Worm (Caenorhabditis elegans) whole organism, L2 larva: ENCODE data around the gene mob-3.
"Not testable (repeated sequence)": the region's sequence is repeated elsewhere in the genome, so short reads cannot be mapped to it uniquely, and the experiment has no call there.

Experiments
- C34F6.9 ChIP-seq: fragments of 150-350 bp; optimal IDR thresholded peaks from 2 replicates; lab custom pipeline; 2014; ENCODE audit warnings: missing biosample characterization, missing genetic modification characterization
- R02D3.7 ChIP-seq: fragments of 150-350 bp; optimal IDR thresholded peaks from 2 replicates; lab custom pipeline; 2014; ENCODE audit warnings: missing biosample characterization, missing genetic modification characterization
- Y55F3AM.14 ChIP-seq: fragments of 200-800 bp; sonication (Bioruptor generic); optimal IDR thresholded peaks from 2 replicates; lab custom pipeline; 2018; ENCODE audit warnings: mild to moderate bottlenecking, missing genetic modification characterization, missing compliant biosample characterization
- ZK546.5 ChIP-seq: sonication (generic microtip); optimal IDR thresholded peaks from 2 replicates; lab custom pipeline; 2017; ENCODE audit warnings: missing biosample characterization, missing genetic modification characterization
- ama-1 ChIP-seq: fragments of 150-350 bp; optimal IDR thresholded peaks from 2 replicates; lab custom pipeline; 2018; ENCODE audit warnings: inconsistent platforms
- blmp-1 ChIP-seq: sonication (generic microtip); optimal IDR thresholded peaks from 2 replicates; lab custom pipeline; 2017; ENCODE audit warnings: missing genetic modification characterization, mild to moderate bottlenecking, missing compliant biosample characterization, antibody characterized with exemption, moderate library complexity; ENCODE audit not compliant: insufficient read depth
- crh-2 ChIP-seq: sonication (generic microtip); optimal IDR thresholded peaks from 2 replicates; lab custom pipeline; 2017; ENCODE audit warnings: missing biosample characterization, missing genetic modification characterization
- elt-1 ChIP-seq: fragments of 150-350 bp; optimal IDR thresholded peaks from 2 replicates; lab custom pipeline; 2014; ENCODE audit warnings: missing biosample characterization, missing genetic modification characterization
- elt-3 ChIP-seq: sonication (generic microtip); optimal IDR thresholded peaks from 2 replicates; lab custom pipeline; 2017; ENCODE audit warnings: missing biosample characterization, missing genetic modification characterization
- fos-1 ChIP-seq: fragments of 150-350 bp; optimal IDR thresholded peaks from 2 replicates; lab custom pipeline; 2014; ENCODE audit warnings: missing biosample characterization, missing genetic modification characterization
- gmeb-1 ChIP-seq: fragments of 150-350 bp; optimal IDR thresholded peaks from 2 replicates; lab custom pipeline; 2014; ENCODE audit warnings: missing biosample characterization, missing genetic modification characterization
- lin-11 ChIP-seq: fragments of 150-350 bp; sonication (generic microtip); optimal IDR thresholded peaks from 2 replicates; lab custom pipeline; 2014; ENCODE audit warnings: missing biosample characterization, missing genetic modification characterization, inconsistent platforms, mixed read lengths
- lin-13 ChIP-seq: fragments of 150-350 bp; optimal IDR thresholded peaks from 2 replicates; lab custom pipeline; 2014; ENCODE audit warnings: missing biosample characterization, missing genetic modification reagents, missing genetic modification characterization
- lin-39 ChIP-seq: fragments of 150-350 bp; optimal IDR thresholded peaks from 2 replicates; lab custom pipeline; 2014; ENCODE audit warnings: missing biosample characterization, missing genetic modification reagents, missing genetic modification characterization
- mab-5 ChIP-seq: fragments of 150-350 bp; optimal IDR thresholded peaks from 2 replicates; lab custom pipeline; 2014; ENCODE audit warnings: missing biosample characterization, missing genetic modification characterization
- mbf-1 ChIP-seq: sonication (generic microtip); optimal IDR thresholded peaks from 2 replicates; lab custom pipeline; 2017; ENCODE audit warnings: missing biosample characterization, missing genetic modification characterization
- nhr-10 ChIP-seq: sonication (generic microtip); optimal IDR thresholded peaks from 2 replicates; lab custom pipeline; 2017; ENCODE audit warnings: missing biosample characterization, missing genetic modification characterization
- nhr-129 ChIP-seq: fragments of 150-350 bp; optimal IDR thresholded peaks from 2 replicates; lab custom pipeline; 2014; ENCODE audit warnings: missing biosample characterization, missing genetic modification characterization
- nhr-23 ChIP-seq: fragments of 150-350 bp; optimal IDR thresholded peaks from 2 replicates; lab custom pipeline; 2014; ENCODE audit warnings: missing biosample characterization, missing genetic modification reagents, missing genetic modification characterization
- nhr-237 ChIP-seq: fragments of 150-350 bp; optimal IDR thresholded peaks from 2 replicates; lab custom pipeline; 2014; ENCODE audit warnings: missing biosample characterization, missing genetic modification characterization
- nhr-6 ChIP-seq: fragments of 150-350 bp; optimal IDR thresholded peaks from 2 replicates; lab custom pipeline; 2014; ENCODE audit warnings: missing biosample characterization, missing genetic modification characterization
- skn-1 ChIP-seq: sonication (generic microtip); optimal IDR thresholded peaks from 2 replicates; lab custom pipeline; 2017; ENCODE audit warnings: missing biosample characterization, missing genetic modification characterization
- sma-3 ChIP-seq: sonication (generic microtip); optimal IDR thresholded peaks from 2 replicates; lab custom pipeline; 2016; ENCODE audit warnings: missing genetic modification reagents, missing genetic modification characterization, missing compliant biosample characterization
- sma-9 ChIP-seq, 2 experiments: fragments of 150-350 bp in 1 of 2; sonication (generic microtip) in 1 of 2; optimal IDR thresholded peaks; 2 replicates each; lab custom pipeline; 2014 to 2016; ENCODE audit warnings: missing genetic modification characterization in 2 of 2, mild to moderate bottlenecking in 1 of 2, missing biosample characterization in 1 of 2, missing compliant biosample characterization in 1 of 2, missing genetic modification reagents in 1 of 2, moderate library complexity in 1 of 2
- unc-62 ChIP-seq: fragments of 150-350 bp; optimal IDR thresholded peaks from 2 replicates; lab custom pipeline; 2014; ENCODE audit warnings: missing biosample characterization, missing genetic modification reagents, missing genetic modification characterization
- zag-1 ChIP-seq: fragments of 150-350 bp; optimal IDR thresholded peaks from 2 replicates; lab custom pipeline; 2014; ENCODE audit warnings: missing biosample characterization, missing genetic modification characterization
- ztf-1 ChIP-seq: fragments of 200-800 bp; sonication (Bioruptor generic); conservative IDR thresholded peaks from 2 replicates; pipeline ENCODE4 v1.3.6; 2022; ENCODE audit warnings: missing genetic modification characterization, missing compliant biosample characterization
- ztf-4 ChIP-seq: fragments of 150-350 bp; optimal IDR thresholded peaks from 2 replicates; lab custom pipeline; 2014; ENCODE audit warnings: missing biosample characterization, missing genetic modification characterization

mob-3 gene

DNA sequence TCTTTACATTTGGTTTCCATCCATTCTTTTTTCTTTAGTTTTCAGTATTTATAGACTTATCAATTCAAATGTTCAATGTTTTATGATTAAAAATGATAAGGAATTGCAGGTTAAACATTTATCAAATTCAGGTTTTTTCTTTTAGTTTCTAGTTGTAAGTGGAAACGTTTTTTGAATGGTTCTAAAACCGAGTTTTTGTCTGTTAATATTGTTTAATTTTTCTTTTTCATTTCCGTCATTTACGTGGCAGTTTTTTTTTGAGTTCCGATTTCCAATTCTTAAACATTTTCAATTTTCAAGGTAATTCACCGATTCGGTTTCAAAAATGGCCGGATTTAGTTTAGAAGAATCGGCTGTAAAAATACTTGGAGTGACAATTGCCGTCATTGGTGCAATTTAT, 13.9 kb downstream of the mob-3 start, which contains the start of gene T12B3.3:
T12B3.3 (plus strand) TSS at position 301 of the 400 bp plus-strand sequence.
- TF ChIP-seq gmeb-1 (tag; lab: Kevin White, UChicago); nhr-10; ZK546.5 (tag; lab: Kevin White, UChicago): not testable (repeated sequence)

DNA sequence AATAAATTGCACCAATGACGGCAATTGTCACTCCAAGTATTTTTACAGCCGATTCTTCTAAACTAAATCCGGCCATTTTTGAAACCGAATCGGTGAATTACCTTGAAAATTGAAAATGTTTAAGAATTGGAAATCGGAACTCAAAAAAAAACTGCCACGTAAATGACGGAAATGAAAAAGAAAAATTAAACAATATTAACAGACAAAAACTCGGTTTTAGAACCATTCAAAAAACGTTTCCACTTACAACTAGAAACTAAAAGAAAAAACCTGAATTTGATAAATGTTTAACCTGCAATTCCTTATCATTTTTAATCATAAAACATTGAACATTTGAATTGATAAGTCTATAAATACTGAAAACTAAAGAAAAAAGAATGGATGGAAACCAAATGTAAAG, 23.7 kb downstream of the mob-3 start, which contains the start of gene Y40C5A.4:
Y40C5A.4 (minus strand) TSS at position 101 of the 400 bp plus-strand sequence.
- TF ChIP-seq nhr-237, R02D3.7, C34F6.9 (tag; lab: Kevin White, UChicago): not testable (repeated sequence)

DNA sequence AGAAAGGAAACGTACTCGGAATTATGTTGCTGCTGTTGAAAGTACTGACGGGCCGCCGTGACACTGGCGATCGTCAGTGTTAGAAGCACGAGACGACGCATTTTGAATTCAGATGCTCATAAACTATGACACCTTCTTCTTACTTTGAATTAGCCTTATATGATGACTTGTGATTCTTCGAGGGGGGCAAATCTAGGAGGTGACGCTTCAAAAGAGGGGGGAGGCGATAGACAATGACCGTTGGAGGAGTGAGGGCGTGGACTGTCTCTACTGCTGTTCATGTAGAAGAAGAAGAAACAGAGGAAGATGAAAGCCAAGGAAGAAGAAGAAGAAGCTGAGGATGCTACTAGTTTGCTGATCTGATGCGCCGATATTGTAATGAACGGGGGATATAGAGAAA, 42.0 kb downstream of the mob-3 start, which contains the start of gene daf-42:
daf-42 (minus strand) TSS at position 101 of the 400 bp plus-strand sequence.
- TF ChIP-seq mab-5 (tag; lab: Kevin White, UChicago), result no peak
- TF ChIP-seq nhr-10, result no peak
- TF ChIP-seq skn-1 (tag; lab: Kevin White, UChicago), result no peak
- TF ChIP-seq crh-2 (tag; lab: Kevin White, UChicago), result no peak
- no peak for TF ChIP-seq Y55F3AM.14
- no peak for TF ChIP-seq lin-39 (tag; lab: Kevin White, UChicago)
- TF ChIP-seq mbf-1 (tag; lab: Kevin White, UChicago), result no peak
- TF ChIP-seq lin-11 (tag; lab: Kevin White, UChicago), result no peak
- no peak for TF ChIP-seq elt-1 (tag; lab: Kevin White, UChicago)
- no peak for TF ChIP-seq unc-62
- no peak for TF ChIP-seq ama-1 (lab: Kevin White, UChicago)
- no peak for TF ChIP-seq zag-1
- no peak for TF ChIP-seq ztf-4 (tag; lab: Kevin White, UChicago)

DNA sequence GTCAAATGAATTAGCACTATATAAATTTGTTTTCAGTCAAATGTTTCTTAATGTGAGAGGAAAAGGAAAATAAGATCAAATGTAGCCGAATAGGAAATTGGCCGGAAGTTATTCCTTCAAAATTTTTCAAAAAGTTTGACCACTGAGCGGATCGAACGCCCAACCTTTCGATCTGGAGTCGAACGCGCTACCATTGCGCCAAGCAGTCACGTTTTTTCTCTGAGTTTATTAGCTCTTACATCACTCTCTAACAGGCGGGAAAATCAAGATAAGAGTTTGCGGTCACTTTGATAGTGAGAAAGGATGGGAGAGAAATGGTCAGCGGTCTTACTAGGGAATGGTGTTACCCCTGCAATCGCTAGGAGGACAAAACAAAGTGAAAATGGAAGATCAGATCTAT, 44.7 kb downstream of the mob-3 start:
- TF ChIP-seq sma-3 (GFP tag; lab: Kevin White, UChicago) (no peak), nhr-129 (tag; lab: Kevin White, UChicago) (peak; percentile 29), nhr-6 (tag; lab: Kevin White, UChicago) (no peak), skn-1 (tag; lab: Kevin White, UChicago) (no peak)

DNA sequence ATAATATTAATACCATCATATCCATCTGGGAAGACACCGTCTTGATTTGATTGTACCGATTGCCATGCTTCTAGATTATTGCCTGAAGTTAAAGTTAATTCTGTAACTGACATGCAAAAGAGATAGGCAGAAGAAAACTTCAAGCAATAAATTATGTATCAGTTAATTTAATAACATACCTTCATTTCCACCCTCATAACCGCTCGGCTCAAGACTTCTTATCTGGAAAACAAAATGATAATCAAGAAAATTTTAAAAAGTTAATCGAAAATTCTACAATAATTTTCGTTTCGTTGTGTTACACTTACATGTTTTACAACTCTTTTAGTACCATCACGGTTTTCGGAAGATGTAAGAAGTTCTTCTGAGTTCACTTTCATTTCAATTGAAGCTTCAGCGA, 46.6 kb downstream of the mob-3 start:
- TF ChIP-seq Y55F3AM.14 (no peak), fos-1 (tag; lab: Kevin White, UChicago) (no peak), sma-9 (GFP tag; optimal IDR thresholded peaks at IDR 0.05; lab: Kevin White, UChicago) (no peak), sma-9 (tag; optimal IDR thresholded peaks at IDR 0.05; lab: Kevin White, UChicago) (no peak), elt-3 (tag; lab: Kevin White, UChicago) (no peak), zag-1 (no peak), ztf-1 (GFP tag; lab: Robert Waterston, UW) (no peak), nhr-23 (tag; lab: Kevin White, UChicago) (no peak), nhr-237 (tag; lab: Kevin White, UChicago) (no peak), C34F6.9 (tag; lab: Kevin White, UChicago) (no peak), ztf-4 (tag; lab: Kevin White, UChicago) (no peak), lin-39 (tag; lab: Kevin White, UChicago) (no peak)

DNA sequence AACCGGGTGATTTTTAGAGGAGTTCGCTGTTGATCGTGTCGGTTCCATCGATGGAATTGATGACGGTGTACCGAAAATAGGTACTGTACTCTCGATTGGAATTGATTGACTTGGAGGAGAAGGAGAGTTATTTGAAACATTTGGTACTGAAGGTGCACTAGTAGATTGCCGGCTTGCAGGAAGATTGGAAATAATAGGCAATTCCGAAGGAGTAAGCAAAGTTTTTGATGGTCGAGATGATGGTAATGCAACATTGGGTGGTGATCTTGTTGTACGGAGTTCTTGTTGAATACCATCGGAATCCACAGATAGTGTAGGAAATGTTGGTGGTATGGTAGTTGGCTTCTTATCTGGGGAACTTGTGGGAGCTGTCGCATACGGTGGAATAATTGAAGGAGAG, 49.6 kb downstream of the mob-3 start:
- no peak for TF ChIP-seq ZK546.5 (tag; lab: Kevin White, UChicago)

DNA sequence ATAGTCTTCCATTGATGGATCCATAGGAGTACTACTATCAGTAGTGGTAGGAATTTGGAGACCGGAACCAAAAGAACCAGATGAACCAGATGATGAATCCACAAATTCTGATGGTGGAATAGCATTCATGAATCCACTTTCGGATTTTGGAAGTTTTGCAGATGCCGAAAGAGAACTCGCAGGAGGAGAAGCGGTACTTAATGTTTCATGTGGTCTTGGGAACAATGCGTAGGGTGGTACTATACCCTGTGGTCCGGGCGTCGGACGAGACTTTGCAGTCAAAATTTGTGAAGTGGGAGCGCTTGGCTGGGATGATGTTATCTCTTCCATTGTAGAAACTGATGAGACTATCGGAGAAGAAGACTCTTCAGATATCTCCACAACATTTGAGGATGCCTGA, 50.7 kb downstream of the mob-3 start:
- TF ChIP-seq lin-13 (GFP tag; lab: Kevin White, UChicago) (no peak), blmp-1 (no peak), sma-9 (GFP tag; optimal IDR thresholded peaks at IDR 0.05; lab: Kevin White, UChicago) (no peak), sma-9 (tag; optimal IDR thresholded peaks at IDR 0.05; lab: Kevin White, UChicago) (no peak), nhr-237 (tag; lab: Kevin White, UChicago) (no peak), C34F6.9 (tag; lab: Kevin White, UChicago) (no peak), elt-1 (tag; lab: Kevin White, UChicago) (no peak)
